Fruit fly (Drosophila melanogaster): ENCODE data around the gene CG12016.
A peak's percentile ranks its signal among the peaks of the same experiment; 100 is the strongest.

CG12016 gene

DNA sequence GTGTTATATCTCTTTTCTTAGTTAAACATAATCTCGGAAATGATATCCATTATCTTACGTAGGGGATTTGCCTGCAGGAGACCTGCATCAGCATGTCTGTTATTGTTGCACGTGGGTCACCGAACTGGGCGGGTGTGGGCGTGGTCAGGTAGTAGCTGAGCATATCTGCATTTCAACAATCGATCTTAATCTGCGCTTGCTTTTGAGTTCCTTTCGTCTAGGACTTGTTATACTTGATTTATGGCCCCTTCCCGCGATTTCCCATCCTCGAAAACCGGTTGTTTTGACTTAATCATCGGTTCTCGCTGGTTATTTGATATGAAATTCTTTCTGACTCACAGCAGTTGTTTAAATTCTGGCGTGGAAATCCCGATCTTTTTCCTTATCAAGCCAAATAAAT lies 14.6 kb upstream of the CG12016 start:
- no peak for TF ChIP-seq D1 (tag; optimal IDR thresholded peaks at IDR 0.05)
- peak; percentile 85 for TF ChIP-seq EcR (GFP tag; optimal IDR thresholded peaks at IDR 0.05)

dm6 chr3L:3305430-3305829 lies 13.9 kb upstream of the CG12016 start:
- no peak for TF ChIP-seq CG9948 (tag; optimal IDR thresholded peaks at IDR 0.05)
- no peak for TF ChIP-seq Pif1A (GFP tag; optimal IDR thresholded peaks at IDR 0.05)
- TF ChIP-seq Ets98B (GFP tag; IDR thresholded peaks at IDR 0.05) = no peak
- TF ChIP-seq CG8301 (tag; optimal IDR thresholded peaks at IDR 0.05) = no peak
- no peak for TF ChIP-seq CG8159 (tag; optimal IDR thresholded peaks at IDR 0.05)
- no peak for TF ChIP-seq gl (tag; optimal IDR thresholded peaks at IDR 0.05)
- TF ChIP-seq CG12605 (GFP tag; IDR thresholded peaks at IDR 0.05) = no peak
- no peak for TF ChIP-seq CG13204 (GFP tag; optimal IDR thresholded peaks at IDR 0.05)
- no peak for TF ChIP-seq CG4496 (GFP tag; IDR thresholded peaks at IDR 0.05)
- TF ChIP-seq CG10348 (GFP tag; IDR thresholded peaks at IDR 0.05) = no peak
- TF ChIP-seq rn (GFP tag; IDR thresholded peaks at IDR 0.05) = no peak
- no peak for TF ChIP-seq D1 (tag; optimal IDR thresholded peaks at IDR 0.05)
- TF ChIP-seq EcR (GFP tag; optimal IDR thresholded peaks at IDR 0.05) = no peak
- no peak for TF ChIP-seq Pif1B (GFP tag; optimal IDR thresholded peaks at IDR 0.05)
- no peak for TF ChIP-seq fd96Ca (GFP tag; IDR thresholded peaks at IDR 0.05)
- TF ChIP-seq CG32121 (GFP tag; IDR thresholded peaks at IDR 0.05) = no peak
- no peak for TF ChIP-seq CG34367 (tag; optimal IDR thresholded peaks at IDR 0.05)

dm6 chr3L:3306515-3306914 lies 12.8 kb upstream of the CG12016 start:
- TF ChIP-seq CG34367 (tag; optimal IDR thresholded peaks at IDR 0.05) = no peak
- TF ChIP-seq CG8301 (tag; optimal IDR thresholded peaks at IDR 0.05) = no peak
- no peak for TF ChIP-seq D1 (tag; optimal IDR thresholded peaks at IDR 0.05)
- no peak for TF ChIP-seq fd96Ca (GFP tag; IDR thresholded peaks at IDR 0.05)
- no peak for TF ChIP-seq Pif1B (GFP tag; optimal IDR thresholded peaks at IDR 0.05)
- TF ChIP-seq CG17806 (tag; optimal IDR thresholded peaks at IDR 0.05) = no peak
- TF ChIP-seq Snoo (tag; optimal IDR thresholded peaks at IDR 0.05) = no peak
- TF ChIP-seq Ets98B (GFP tag; IDR thresholded peaks at IDR 0.05) = no peak
- TF ChIP-seq CG10348 (GFP tag; IDR thresholded peaks at IDR 0.05) = no peak

DNA sequence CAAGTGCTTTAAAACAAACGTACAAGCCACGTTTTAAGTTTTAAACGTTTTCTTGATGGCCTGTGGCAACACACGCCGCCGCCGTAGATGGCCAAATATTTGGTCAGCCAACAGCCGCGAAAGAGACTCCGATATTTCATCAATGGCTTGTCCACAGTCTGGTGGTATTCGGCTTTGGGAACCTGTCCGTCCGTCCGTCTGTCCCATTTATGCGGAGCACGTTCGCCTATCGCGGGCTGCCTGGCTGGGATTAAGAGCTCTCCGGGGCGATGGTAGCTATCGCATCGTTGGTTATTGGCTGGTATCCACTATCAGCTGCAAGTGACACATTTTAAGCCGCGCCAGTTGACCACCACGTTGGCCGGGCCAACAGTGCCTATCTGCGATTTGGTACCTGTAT lies 11.8 kb upstream of the CG12016 start:
- TF ChIP-seq CG13204 (GFP tag; optimal IDR thresholded peaks at IDR 0.05) = no peak
- 0 out of 3 replicates have a peak, but pooled peaks have one; percentile 28 for TF ChIP-seq CG4496 (GFP tag; IDR thresholded peaks at IDR 0.05)

dm6 chr3L:3308676-3309613 lies 10.4 kb upstream of the CG12016 start:
- TF ChIP-seq CG12605 (GFP tag; IDR thresholded peaks at IDR 0.05) (no peak), D1 (tag; optimal IDR thresholded peaks at IDR 0.05) (no peak), CG17806 (tag; optimal IDR thresholded peaks at IDR 0.05) (no peak), fd96Ca (GFP tag; IDR thresholded peaks at IDR 0.05) (no peak), CG15710 (tag; optimal IDR thresholded peaks at IDR 0.05) (no peak)

- TF ChIP-seq Snoo (tag; optimal IDR thresholded peaks at IDR 0.05) (no peak), Pif1A (GFP tag; optimal IDR thresholded peaks at IDR 0.05) (no peak), CG10348 (GFP tag; IDR thresholded peaks at IDR 0.05) (no peak), CG9948 (tag; optimal IDR thresholded peaks at IDR 0.05) (no peak), CG17806 (tag; optimal IDR thresholded peaks at IDR 0.05) (no peak), CG14655 (GFP tag; optimal IDR thresholded peaks at IDR 0.05) (no peak), CG13204 (GFP tag; optimal IDR thresholded peaks at IDR 0.05) (no peak), CG12605 (GFP tag; IDR thresholded peaks at IDR 0.05) (no peak), Pif1B (GFP tag; optimal IDR thresholded peaks at IDR 0.05) (no peak), EcR (GFP tag; optimal IDR thresholded peaks at IDR 0.05) (no peak), D1 (tag; optimal IDR thresholded peaks at IDR 0.05) (no peak), CG34367 (tag; optimal IDR thresholded peaks at IDR 0.05) (no peak), gl (tag; optimal IDR thresholded peaks at IDR 0.05) (no peak), CG4496 (GFP tag; IDR thresholded peaks at IDR 0.05) (no peak)
Measured at dm6 chr3L:3314049-3314448, 5.3 kb upstream of the CG12016 start, which contains the start of gene Drsl2. Gene Drsl2, plus strand, starts transcription at chr3L:3314349.

- no peak for TF ChIP-seq gl (tag; optimal IDR thresholded peaks at IDR 0.05)
- TF ChIP-seq CG8159 (tag; optimal IDR thresholded peaks at IDR 0.05) = no peak
- no peak for TF ChIP-seq Pif1A (GFP tag; optimal IDR thresholded peaks at IDR 0.05)
- TF ChIP-seq CG13204 (GFP tag; optimal IDR thresholded peaks at IDR 0.05) = no peak
- TF ChIP-seq CG14655 (GFP tag; optimal IDR thresholded peaks at IDR 0.05) = no peak
- no peak for TF ChIP-seq Ets98B (GFP tag; IDR thresholded peaks at IDR 0.05)
- no peak for TF ChIP-seq CG17806 (tag; optimal IDR thresholded peaks at IDR 0.05)
- no peak for TF ChIP-seq CG34367 (tag; optimal IDR thresholded peaks at IDR 0.05)
- TF ChIP-seq EcR (GFP tag; optimal IDR thresholded peaks at IDR 0.05) = no peak
- no peak for TF ChIP-seq Pif1B (GFP tag; optimal IDR thresholded peaks at IDR 0.05)
- TF ChIP-seq fd96Ca (GFP tag; IDR thresholded peaks at IDR 0.05) = no peak
- TF ChIP-seq CG15710 (tag; optimal IDR thresholded peaks at IDR 0.05) = no peak
- TF ChIP-seq rn (GFP tag; IDR thresholded peaks at IDR 0.05) = no peak
- no peak for TF ChIP-seq CG32121 (GFP tag; IDR thresholded peaks at IDR 0.05)
- TF ChIP-seq CG12605 (GFP tag; IDR thresholded peaks at IDR 0.05) = no peak
- TF ChIP-seq D1 (tag; optimal IDR thresholded peaks at IDR 0.05) = no peak
- no peak for TF ChIP-seq CG8301 (tag; optimal IDR thresholded peaks at IDR 0.05)
- TF ChIP-seq CG4496 (GFP tag; IDR thresholded peaks at IDR 0.05) = no peak
- no peak for TF ChIP-seq Snoo (tag; optimal IDR thresholded peaks at IDR 0.05)
- no peak for TF ChIP-seq CG9948 (tag; optimal IDR thresholded peaks at IDR 0.05)
Measured at dm6 chr3L:3314696-3315095, 4.7 kb upstream of the CG12016 start, which contains the start of gene Drsl3. Gene Drsl3, plus strand, starts transcription at chr3L:3314996.
